Fruit fly (Drosophila melanogaster) ovary, adult (tissue): ENCODE results near the gene Cpr72Eb.

Experiments
- CG17801 ChIP-seq: fragments of 200-800 bp; optimal IDR thresholded peaks from 2 replicates; lab custom pipeline; 2019; ENCODE audit warnings: missing biosample characterization, mild to moderate bottlenecking, missing genetic modification characterization, moderate library complexity; ENCODE audit not compliant: partially characterized antibody

Gene Cpr72Eb

dm6 chr3L:16367240-16367639 is 2.5 kb downstream of the Cpr72Eb start, which contains the start of gene Cpr72Ec:
Gene Cpr72Ec, minus strand, starts transcription at chr3L:16367340.
- no peak for TF ChIP-seq CG17801 (GFP tag; lab: Kevin White, UChicago)

dm6 chr3L:16368199-16368598 is 3.5 kb downstream of the Cpr72Eb start, which contains the start of gene CG4842:
Gene CG4842, plus strand, starts transcription at chr3L:16368389.
- no peak for TF ChIP-seq CG17801 (GFP tag; lab: Kevin White, UChicago)

- TF ChIP-seq CG17801 (GFP tag; lab: Kevin White, UChicago), result no peak
These were observed 4.8 kb downstream of the Cpr72Eb start, which contains the start of gene CG18814 for dm6 chr3L:16369526-16369925. Gene CG18814, plus strand, starts transcription at chr3L:16369826.

- peak; percentile 21 for TF ChIP-seq CG17801 (GFP tag; lab: Kevin White, UChicago)
These were observed 13.4 kb downstream of the Cpr72Eb start, which contains the start of gene roq for dm6 chr3L:16377768-16378764. Gene roq, minus strand, starts transcription at chr3L:16378566.

- peak; percentile 74 for TF ChIP-seq CG17801 (GFP tag; lab: Kevin White, UChicago)
These were observed 16.1 kb downstream of the Cpr72Eb start for dm6 chr3L:16380770-16381169.

- TF ChIP-seq CG17801 (GFP tag; lab: Kevin White, UChicago), result no peak
These were observed 16.6 kb downstream of the Cpr72Eb start, which contains the start of gene Agpat4 for dm6 chr3L:16381184-16381797. Gene Agpat4, minus strand, starts transcription at chr3L:16381570.

dm6 chr3L:16383056-16383455 is 18.4 kb downstream of the Cpr72Eb start:
- no peak for TF ChIP-seq CG17801 (GFP tag; lab: Kevin White, UChicago)

- TF ChIP-seq CG17801 (GFP tag; lab: Kevin White, UChicago), result no peak
These were observed 19.5 kb downstream of the Cpr72Eb start for dm6 chr3L:16384145-16384705.

dm6 chr3L:16385252-16385879 is 20.7 kb downstream of the Cpr72Eb start:
- TF ChIP-seq CG17801 (GFP tag; lab: Kevin White, UChicago), result peak; percentile 73

- no peak for TF ChIP-seq CG17801 (GFP tag; lab: Kevin White, UChicago)
These were observed 21.3 kb downstream of the Cpr72Eb start, which contains the start of the genes Agpat3 and RAF2 for dm6 chr3L:16385880-16386584. Gene Agpat3, minus strand, starts transcription at chr3L:16385957. Gene RAF2, plus strand, starts transcription at chr3L:16386327.

- no peak for TF ChIP-seq CG17801 (GFP tag; lab: Kevin White, UChicago)
These were observed 26.1 kb downstream of the Cpr72Eb start for dm6 chr3L:16390793-16391192.

dm6 chr3L:16391257-16391656 is 26.6 kb downstream of the Cpr72Eb start:
- no peak for TF ChIP-seq CG17801 (GFP tag; lab: Kevin White, UChicago)

- TF ChIP-seq CG17801 (GFP tag; lab: Kevin White, UChicago), result no peak
These were observed 27.6 kb downstream of the Cpr72Eb start for dm6 chr3L:16392203-16392800.
